Fruit fly (Drosophila melanogaster): ENCODE results near the gene CG32152.

Gene CG32152

dm6 chr3L:16160073-16160398 lies 16.2 kb upstream of the CG32152 start (continued):
- TF ChIP-seq ATbp (GFP tag; optimal IDR thresholded peaks at IDR 0.05): no peak
- TF ChIP-seq kni (GFP tag; optimal IDR thresholded peaks at IDR 0.05): no peak
- no peak for TF ChIP-seq CG13894 (tag; optimal IDR thresholded peaks at IDR 0.05)
- TF ChIP-seq pnt (GFP tag; optimal IDR thresholded peaks at IDR 0.05): no peak
- no peak for TF ChIP-seq CG7556 (GFP tag; optimal IDR thresholded peaks at IDR 0.05)
- TF ChIP-seq fd64A (GFP tag; optimal IDR thresholded peaks at IDR 0.05): no peak
- TF ChIP-seq HLH3B (GFP tag; IDR thresholded peaks at IDR 0.05): no peak
- TF ChIP-seq CG15696 (tag; optimal IDR thresholded peaks at IDR 0.05): no peak
- no peak for TF ChIP-seq Camta (GFP tag; optimal IDR thresholded peaks at IDR 0.05)
- peak; percentile 52 for TF ChIP-seq CG3281 (GFP tag; optimal IDR thresholded peaks at IDR 0.05)
- no peak for TF ChIP-seq nom (GFP tag; optimal IDR thresholded peaks at IDR 0.05)
- TF ChIP-seq Stat92E (GFP tag; optimal IDR thresholded peaks at IDR 0.05): peak in 1 of 3 experiments; percentile 29
- peak; percentile 36 for TF ChIP-seq mam (GFP tag; optimal IDR thresholded peaks at IDR 0.05)
- no peak for TF ChIP-seq Elba2 (GFP tag; optimal IDR thresholded peaks at IDR 0.05)
- no peak for TF ChIP-seq Spps (tag; optimal IDR thresholded peaks at IDR 0.05)
- no peak for TF ChIP-seq C15 (GFP tag; IDR thresholded peaks at IDR 0.05)
- TF ChIP-seq CG7928 (GFP tag; optimal IDR thresholded peaks at IDR 0.05): no peak
- TF ChIP-seq CG9727 (GFP tag; optimal IDR thresholded peaks at IDR 0.05): no peak
- TF ChIP-seq CG17186 (GFP tag; optimal IDR thresholded peaks at IDR 0.05): no peak
- no peak for TF ChIP-seq CG16813 (GFP tag; IDR thresholded peaks at IDR 0.05; ENCODE audit: partially characterized antibody)
- TF ChIP-seq NC2α (GFP tag; optimal IDR thresholded peaks at IDR 0.05): no peak
- TF ChIP-seq Dll (GFP tag; IDR thresholded peaks at IDR 0.05; ENCODE audit: partially characterized antibody): no peak
- TF ChIP-seq rib (GFP tag; IDR thresholded peaks at IDR 0.05): no peak
- TF ChIP-seq Hr39 (optimal IDR thresholded peaks at IDR 0.05): no peak
- TF ChIP-seq Dad (GFP tag; optimal IDR thresholded peaks at IDR 0.05): no peak
- no peak for TF ChIP-seq vvl (GFP tag; IDR thresholded peaks at IDR 0.05)
- TF ChIP-seq slbo (GFP tag; IDR thresholded peaks at IDR 0.05): peak; percentile 41; the same call in 1 of the 2 replicates
- no peak for TF ChIP-seq CG6813 (GFP tag; optimal IDR thresholded peaks at IDR 0.05)
- no peak for TF ChIP-seq CG4282 (GFP tag; optimal IDR thresholded peaks at IDR 0.05)
- TF ChIP-seq Bteb2 (GFP tag; optimal IDR thresholded peaks at IDR 0.05): peak; percentile 22
- no peak for TF ChIP-seq Hr51 (GFP tag; optimal IDR thresholded peaks at IDR 0.05)
- no peak for TF ChIP-seq CG7963 (GFP tag; IDR thresholded peaks at IDR 0.05; ENCODE audit: partially characterized antibody)
- TF ChIP-seq sens-2 (GFP tag; IDR thresholded peaks at IDR 0.05): no peak
- TF ChIP-seq exex (tag; optimal IDR thresholded peaks at IDR 0.05): peak; percentile 5
- TF ChIP-seq CG30431 (GFP tag; optimal IDR thresholded peaks at IDR 0.05): no peak
- TF ChIP-seq chn (GFP tag; optimal IDR thresholded peaks at IDR 0.05): no peak
- no peak for TF ChIP-seq CG32532 (GFP tag; IDR thresholded peaks at IDR 0.05)
- peak; percentile 18 for TF ChIP-seq CG15269 (tag; optimal IDR thresholded peaks at IDR 0.05)
- TF ChIP-seq twi (tag; optimal IDR thresholded peaks at IDR 0.05): no peak
- TF ChIP-seq CG17568 (GFP tag; optimal IDR thresholded peaks at IDR 0.05): no peak
- no peak for TF ChIP-seq kay (GFP tag; optimal IDR thresholded peaks at IDR 0.05)
- TF ChIP-seq CG7745 (tag; optimal IDR thresholded peaks at IDR 0.05): no peak
- TF ChIP-seq ind (GFP tag; optimal IDR thresholded peaks at IDR 0.05): no peak
- TF ChIP-seq Dref (GFP tag; IDR thresholded peaks at IDR 0.05): no peak
- TF ChIP-seq Hr3 (GFP tag; optimal IDR thresholded peaks at IDR 0.05): no peak
- no peak for TF ChIP-seq Xbp1 (GFP tag; optimal IDR thresholded peaks at IDR 0.05)
- no peak for TF ChIP-seq nmo (GFP tag; optimal IDR thresholded peaks at IDR 0.05)
- TF ChIP-seq CG9932 (GFP tag; IDR thresholded peaks at IDR 0.05): no peak
- TF ChIP-seq CG8359 (GFP tag; optimal IDR thresholded peaks at IDR 0.05; ENCODE audit: borderline replicate concordance): no peak
- TF ChIP-seq tna (GFP tag; IDR thresholded peaks at IDR 0.05; ENCODE audit: partially characterized antibody): no peak
- TF ChIP-seq knrl (GFP tag; IDR thresholded peaks at IDR 0.05; ENCODE audit: partially characterized antibody): no peak
